Worm (Caenorhabditis elegans): Measurements from ENCODE around the gene ZK1321.4.

DNA sequence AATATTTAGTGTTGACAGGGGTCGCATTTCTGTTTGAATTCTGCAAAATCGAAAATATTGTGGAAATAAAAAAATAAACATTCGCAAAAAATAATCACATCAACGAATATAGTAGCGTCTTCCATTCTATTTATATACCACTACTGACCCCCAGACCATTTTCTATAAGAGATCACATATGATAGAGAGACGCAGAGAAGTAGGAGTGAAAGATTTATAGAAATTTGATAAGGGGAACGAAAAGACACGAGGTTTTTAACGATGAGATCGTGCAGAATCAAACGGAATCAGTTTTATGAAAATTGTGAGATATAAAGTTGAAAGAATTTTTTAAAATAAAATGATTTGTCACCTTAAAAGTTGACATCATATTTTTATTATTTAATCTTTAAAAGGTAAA is 21.5 kb downstream of the ZK1321.4 start:
- TF ChIP-seq ama-1 (optimal IDR thresholded peaks at IDR 0.05) (no peak), lin-15B (tag; optimal IDR thresholded peaks at IDR 0.05) (no peak)

Data from whole organism, L3 larva.